Worm (Caenorhabditis elegans) whole organism, L1 larva: Measurements from ENCODE around the gene alh-9.

ENCODE experiments used
- C04F5.9 ChIP-seq: sonication (generic microtip); optimal IDR thresholded peaks from 2 replicates; lab custom pipeline; 2016; ENCODE audit warnings: missing genetic modification characterization, missing compliant biosample characterization
- C34B4.2 ChIP-seq: sonication (generic microtip); optimal IDR thresholded peaks from 2 replicates; lab custom pipeline; 2017; ENCODE audit warnings: mild to moderate bottlenecking, missing genetic modification characterization, missing compliant biosample characterization
- F16B12.6 ChIP-seq: fragments of 150-350 bp; optimal IDR thresholded peaks from 2 replicates; lab custom pipeline; 2014; ENCODE audit warnings: missing biosample characterization, missing genetic modification characterization
- aha-1 ChIP-seq: fragments of 150-350 bp; optimal IDR thresholded peaks from 2 replicates; lab custom pipeline; 2014; ENCODE audit warnings: missing biosample characterization, missing genetic modification characterization
- ama-1 ChIP-seq: fragments of 150-350 bp; optimal IDR thresholded peaks from 2 replicates; lab custom pipeline; 2014
- ceh-63 ChIP-seq: fragments of 200-800 bp; sonication (Bioruptor generic); optimal IDR thresholded peaks from 2 replicates; lab custom pipeline; 2018; ENCODE audit warnings: mild to moderate bottlenecking, missing genetic modification characterization, missing compliant biosample characterization
- ces-1 ChIP-seq: fragments of 150-350 bp; optimal IDR thresholded peaks from 2 replicates; lab custom pipeline; 2014; ENCODE audit warnings: missing biosample characterization, missing genetic modification reagents, missing genetic modification characterization
- dpl-1 ChIP-seq, 3 experiments: fragments of 150-350 bp in 2 of 3; sonication (generic microtip) in 1 of 3; optimal IDR thresholded peaks; 2 replicates each; lab custom pipeline; 2014 to 2017; ENCODE audit warnings: missing biosample characterization in 3 of 3, missing genetic modification characterization in 3 of 3, missing genetic modification reagents in 3 of 3
- dsc-1 ChIP-seq: sonication (generic microtip); optimal IDR thresholded peaks from 2 replicates; lab custom pipeline; 2016; ENCODE audit warnings: mild to moderate bottlenecking, missing genetic modification characterization, missing compliant biosample characterization
- efl-1 ChIP-seq, 4 experiments: fragments of 150-350 bp; optimal IDR thresholded peaks in 3 of 4; peaks in 1 of 4; 1 replicate in 1 of 4; 2 replicates in 3 of 4; lab custom pipeline; 2014; ENCODE audit warnings: missing biosample characterization in 2 of 4, missing genetic modification characterization in 2 of 4, missing genetic modification reagents in 2 of 4
- efl-3 ChIP-seq: fragments of 200-800 bp; sonication (Bioruptor generic); optimal IDR thresholded peaks from 2 replicates; lab custom pipeline; 2018; ENCODE audit warnings: mild to moderate bottlenecking, missing genetic modification characterization, missing compliant biosample characterization
- elt-2 ChIP-seq: sonication (generic microtip); optimal IDR thresholded peaks from 2 replicates; lab custom pipeline; 2016; ENCODE audit warnings: missing genetic modification characterization, mild to moderate bottlenecking, inconsistent platforms, missing compliant biosample characterization, missing genetic modification reagents
- elt-3 ChIP-seq, 6 experiments: fragments of 150-350 bp in 1 of 6; sonication (generic microtip); optimal IDR thresholded peaks; 2 replicates each; lab custom pipeline; 2017 to 2018; ENCODE audit warnings: missing biosample characterization in 6 of 6, missing genetic modification characterization in 6 of 6, inconsistent platforms in 1 of 6
- ets-5 ChIP-seq: fragments of 200-800 bp; sonication (Bioruptor generic); IDR thresholded peaks from 2 replicates; pipeline ENCODE4 v1.3.6; 2022; ENCODE audit warnings: missing genetic modification characterization, missing compliant biosample characterization
- fkh-8 ChIP-seq: sonication (generic microtip); optimal IDR thresholded peaks from 2 replicates; lab custom pipeline; 2016; ENCODE audit warnings: mild to moderate bottlenecking, missing genetic modification characterization, missing compliant biosample characterization
- fos-1 ChIP-seq: fragments of 150-350 bp; optimal IDR thresholded peaks from 2 replicates; lab custom pipeline; 2014; ENCODE audit warnings: missing biosample characterization, missing genetic modification characterization
- hpl-2 ChIP-seq: fragments of 150-350 bp; optimal IDR thresholded peaks from 2 replicates; lab custom pipeline; 2014; ENCODE audit warnings: missing biosample characterization, missing genetic modification reagents, missing genetic modification characterization
- irx-1 ChIP-seq: sonication (generic microtip); optimal IDR thresholded peaks from 2 replicates; lab custom pipeline; 2016; ENCODE audit warnings: missing genetic modification characterization, missing compliant biosample characterization
- isw-1 ChIP-seq: fragments of 200-800 bp; sonication (Bioruptor generic); IDR thresholded peaks from 2 replicates; pipeline ENCODE4 v1.3.6; 2022; ENCODE audit warnings: missing genetic modification characterization, missing compliant biosample characterization
- lin-13 ChIP-seq: fragments of 150-350 bp; optimal IDR thresholded peaks from 2 replicates; lab custom pipeline; 2014; ENCODE audit warnings: missing biosample characterization, missing genetic modification reagents, missing genetic modification characterization
- lin-14 ChIP-seq: fragments of 200-800 bp; sonication (Bioruptor generic); optimal IDR thresholded peaks from 2 replicates; lab custom pipeline; 2018; ENCODE audit warnings: mild to moderate bottlenecking, missing genetic modification characterization, moderate library complexity, missing compliant biosample characterization
- lin-35 ChIP-seq, 2 experiments: fragments of 150-350 bp; optimal IDR thresholded peaks; 2 replicates each; lab custom pipeline; 2014; ENCODE audit warnings: missing biosample characterization in 2 of 2, missing genetic modification characterization in 2 of 2, missing genetic modification reagents in 2 of 2
- lsy-2 ChIP-seq, 2 experiments: fragments of 150-350 bp; optimal IDR thresholded peaks; 2 replicates each; lab custom pipeline; 2014; ENCODE audit warnings: missing biosample characterization in 2 of 2, missing genetic modification characterization in 2 of 2
- mdl-1 ChIP-seq, 2 experiments: fragments of 150-350 bp; optimal IDR thresholded peaks; 2 replicates each; lab custom pipeline; 2014 to 2017; ENCODE audit warnings: missing biosample characterization in 2 of 2, missing genetic modification characterization in 2 of 2, inconsistent platforms in 1 of 2
- mef-2 ChIP-seq: fragments of 150-350 bp; optimal IDR thresholded peaks from 2 replicates; lab custom pipeline; 2014; ENCODE audit warnings: missing biosample characterization, missing genetic modification characterization
- mep-1 ChIP-seq: fragments of 150-350 bp; optimal IDR thresholded peaks from 2 replicates; lab custom pipeline; 2014; ENCODE audit warnings: missing biosample characterization, missing genetic modification characterization
- nhr-11 ChIP-seq: fragments of 150-350 bp; optimal IDR thresholded peaks from 2 replicates; lab custom pipeline; 2014; ENCODE audit warnings: missing biosample characterization, missing genetic modification characterization
- nhr-28 ChIP-seq: fragments of 150-350 bp; optimal IDR thresholded peaks from 2 replicates; lab custom pipeline; 2014; ENCODE audit warnings: missing biosample characterization, missing genetic modification characterization
- nhr-71 ChIP-seq: sonication (generic microtip); optimal IDR thresholded peaks from 2 replicates; lab custom pipeline; 2016; ENCODE audit warnings: mild to moderate bottlenecking, missing genetic modification characterization, moderate library complexity, missing compliant biosample characterization
- nhr-76 ChIP-seq: sonication (generic microtip); optimal IDR thresholded peaks from 2 replicates; lab custom pipeline; 2017; ENCODE audit warnings: missing biosample characterization, missing genetic modification characterization
- nhr-77 ChIP-seq: fragments of 150-350 bp; optimal IDR thresholded peaks from 2 replicates; lab custom pipeline; 2014; ENCODE audit warnings: missing biosample characterization, missing genetic modification characterization
- nhr-84 ChIP-seq: sonication (generic microtip); optimal IDR thresholded peaks from 2 replicates; lab custom pipeline; 2017; ENCODE audit warnings: missing biosample characterization, missing genetic modification characterization
- nhr-85 ChIP-seq: sonication (generic microtip); peaks from one replicate; lab custom pipeline; 2016; ENCODE audit warnings: missing genetic modification characterization, inconsistent platforms, missing compliant biosample characterization
- nhr-90 ChIP-seq: sonication (generic microtip); optimal IDR thresholded peaks from 2 replicates; lab custom pipeline; 2016; ENCODE audit warnings: mild to moderate bottlenecking, missing genetic modification characterization, missing compliant biosample characterization; ENCODE audit not compliant: poor library complexity
- pag-3 ChIP-seq: sonication (generic microtip); optimal IDR thresholded peaks from 2 replicates; lab custom pipeline; 2017; ENCODE audit warnings: missing genetic modification characterization, mild to moderate bottlenecking, missing compliant biosample characterization, antibody characterized with exemption, borderline replicate concordance; ENCODE audit not compliant: insufficient read depth
- pax-3 ChIP-seq: fragments of 200-800 bp; sonication (Bioruptor generic); optimal IDR thresholded peaks from 2 replicates; lab custom pipeline; 2018; ENCODE audit warnings: mild to moderate bottlenecking, missing genetic modification characterization, moderate library complexity, missing compliant biosample characterization
- pqm-1 ChIP-seq: sonication (generic microtip); optimal IDR thresholded peaks from 3 replicates; lab custom pipeline; 2017; ENCODE audit warnings: missing biosample characterization, missing genetic modification characterization
- rnt-1 ChIP-seq: sonication (generic microtip); optimal IDR thresholded peaks from 2 replicates; lab custom pipeline; 2016; ENCODE audit warnings: mild to moderate bottlenecking, missing genetic modification characterization, moderate library complexity, missing compliant biosample characterization
- snpc-4 ChIP-seq: fragments of 150-350 bp; optimal IDR thresholded peaks from 2 replicates; lab custom pipeline; 2014; ENCODE audit warnings: missing biosample characterization, missing genetic modification characterization
- snu-23 ChIP-seq: sonication (generic microtip); optimal IDR thresholded peaks from 2 replicates; lab custom pipeline; 2016; ENCODE audit warnings: missing genetic modification characterization, missing compliant biosample characterization
- sup-37 ChIP-seq: fragments of 200-800 bp; sonication (Bioruptor generic); optimal IDR thresholded peaks from 2 replicates; lab custom pipeline; 2018; ENCODE audit warnings: mild to moderate bottlenecking, missing genetic modification characterization, missing compliant biosample characterization
- tbx-2 ChIP-seq: sonication (generic microtip); optimal IDR thresholded peaks from 2 replicates; lab custom pipeline; 2016; ENCODE audit warnings: missing genetic modification characterization, missing compliant biosample characterization
- tlp-1 ChIP-seq: fragments of 150-350 bp; optimal IDR thresholded peaks from 2 replicates; lab custom pipeline; 2014; ENCODE audit warnings: missing biosample characterization, missing genetic modification characterization
- unc-130 ChIP-seq: fragments of 150-350 bp; optimal IDR thresholded peaks from 2 replicates; lab custom pipeline; 2017; ENCODE audit warnings: missing biosample characterization, missing genetic modification characterization, inconsistent platforms
- unc-30 ChIP-seq: sonication (generic microtip); optimal IDR thresholded peaks from 2 replicates; lab custom pipeline; 2017; ENCODE audit warnings: missing biosample characterization, missing genetic modification characterization
- xbp-1 ChIP-seq: sonication (generic microtip); optimal IDR thresholded peaks from 2 replicates; lab custom pipeline; 2016; ENCODE audit warnings: missing genetic modification characterization, missing compliant biosample characterization
- zip-4 ChIP-seq: fragments of 200-800 bp; sonication (Bioruptor generic); optimal IDR thresholded peaks from 2 replicates; lab custom pipeline; 2018; ENCODE audit warnings: mild to moderate bottlenecking, missing genetic modification characterization, moderate library complexity, missing compliant biosample characterization
- ztf-4 ChIP-seq: fragments of 150-350 bp; optimal IDR thresholded peaks from 2 replicates; lab custom pipeline; 2014; ENCODE audit warnings: missing biosample characterization, missing genetic modification characterization

alh-9 gene

ce11 chrIII:5840277-5840676 is 15.5 kb upstream of the alh-9 start (continued):
- TF ChIP-seq pax-3 (tag; lab: Kevin White, UChicago) (peak; percentile 20), hpl-2 (GFP tag; lab: Kevin White, UChicago) (no peak)
- TF ChIP-seq, all 84 proteins: peak for 12

ce11 chrIII:5840815-5841573 is 14.8 kb upstream of the alh-9 start:
- TF ChIP-seq mep-1 (tag; lab: Kevin White, UChicago), result no peak
- no peak for TF ChIP-seq mef-2 (tag; lab: Kevin White, UChicago)
- TF ChIP-seq efl-3 (GFP tag; lab: Kevin White, UChicago), result no peak
- TF ChIP-seq pag-3 (tag; lab: Kevin White, UChicago), result no peak
- TF ChIP-seq nhr-28, result no peak
- TF ChIP-seq irx-1, result no peak
- no peak for TF ChIP-seq ama-1 (lab: Kevin White, UChicago)
- TF ChIP-seq C34B4.2, result no peak
- no peak for TF ChIP-seq nhr-71 (tag; lab: Kevin White, UChicago)
- TF ChIP-seq lin-35 (GFP tag; optimal IDR thresholded peaks at IDR 0.05; lab: Kevin White, UChicago), result peak in 1 of 2 experiments; percentile 40
- no peak for TF ChIP-seq efl-1 (optimal IDR thresholded peaks at IDR 0.05; lab: Kevin White, UChicago)
- peak in 1 of 2 experiments; percentile 89 for TF ChIP-seq efl-1 (GFP tag; optimal IDR thresholded peaks at IDR 0.05 in 1 of 2; lab: Kevin White, UChicago)
- TF ChIP-seq ces-1 (GFP tag; lab: Kevin White, UChicago), result no peak
- TF ChIP-seq mdl-1 (tag; optimal IDR thresholded peaks at IDR 0.05; lab: Kevin White, UChicago), result no peak
- TF ChIP-seq zip-4 (GFP tag; lab: Kevin White, UChicago), result no peak
- TF ChIP-seq rnt-1 (tag; lab: Kevin White, UChicago), result no peak
- no peak for TF ChIP-seq snpc-4 (tag; lab: Kevin White, UChicago)

ce11 chrIII:5841676-5842075 is 14.1 kb upstream of the alh-9 start:
- no peak for TF ChIP-seq fos-1 (tag; lab: Kevin White, UChicago)
- TF ChIP-seq ztf-4, result no peak
- TF ChIP-seq tlp-1 (tag; lab: Kevin White, UChicago), result no peak
- TF ChIP-seq pag-3 (tag; lab: Kevin White, UChicago), result no peak
- TF ChIP-seq irx-1, result no peak
- peak in 1 of 2 experiments; percentile 74 for TF ChIP-seq lsy-2 (tag; optimal IDR thresholded peaks at IDR 0.05; lab: Kevin White, UChicago)
- TF ChIP-seq ceh-63, result no peak
- TF ChIP-seq nhr-85 (tag; lab: Kevin White, UChicago), result peak; percentile 92
- TF ChIP-seq nhr-11, result no peak
- TF ChIP-seq tbx-2 (tag; lab: Kevin White, UChicago), result peak; percentile 46
- TF ChIP-seq F16B12.6 (tag; lab: Kevin White, UChicago), result no peak
- peak in 1 of 6 experiments; percentile 64 for TF ChIP-seq elt-3 (tag; optimal IDR thresholded peaks at IDR 0.05; lab: Kevin White, UChicago)
- no peak for TF ChIP-seq nhr-76 (tag; lab: Kevin White, UChicago)
- TF ChIP-seq pqm-1 (tag; lab: Kevin White, UChicago), result no peak
- TF ChIP-seq dpl-1 (GFP tag; optimal IDR thresholded peaks at IDR 0.05; lab: Kevin White, UChicago), result peak in 2 of 3 experiments; percentile 31 to 37
- peak; percentile 46 for TF ChIP-seq lin-13
- TF ChIP-seq unc-130, result no peak
- TF ChIP-seq lin-35 (GFP tag; optimal IDR thresholded peaks at IDR 0.05; lab: Kevin White, UChicago), result peak in 1 of 2 experiments; percentile 69
- TF ChIP-seq C04F5.9 (tag; lab: Kevin White, UChicago), result no peak
- peak; percentile 83 for TF ChIP-seq lin-14
- no peak for TF ChIP-seq sup-37
- no peak for TF ChIP-seq ets-5
- TF ChIP-seq xbp-1 (tag; lab: Kevin White, UChicago), result peak; percentile 7
- no peak for TF ChIP-seq elt-2 (tag; lab: Kevin White, UChicago)
- no peak for TF ChIP-seq isw-1 (GFP tag; lab: Robert Waterston, UW)
- no peak for TF ChIP-seq nhr-84 (tag; lab: Kevin White, UChicago)
- peak; percentile 49 for TF ChIP-seq nhr-90
- TF ChIP-seq ama-1 (lab: Kevin White, UChicago), result peak; percentile 33
- no peak for TF ChIP-seq unc-30 (tag; lab: Kevin White, UChicago)
- TF ChIP-seq dsc-1, result peak; percentile 11
- peak; percentile 78 for TF ChIP-seq snu-23 (GFP tag; lab: Kevin White, UChicago)
- TF ChIP-seq fkh-8 (tag; lab: Kevin White, UChicago), result peak; percentile 37
- no peak for TF ChIP-seq aha-1 (tag; lab: Kevin White, UChicago)
- no peak for TF ChIP-seq nhr-77 (tag; lab: Kevin White, UChicago)
- TF ChIP-seq rnt-1 (tag; lab: Kevin White, UChicago), result peak; percentile 26
